Worm (Caenorhabditis elegans): Measurements from ENCODE around the gene cdr-2.

cdr-2 gene

ce11 chrV:12412321-12412720 lies 3.2 kb downstream of the cdr-2 start:
- TF ChIP-seq unc-62 (GFP tag; optimal IDR thresholded peaks at IDR 0.05) (no peak), Y53F4B.3 (GFP tag; IDR thresholded peaks at IDR 0.05) (no peak), efl-1 (GFP tag; optimal IDR thresholded peaks at IDR 0.05) (no peak), sea-2 (GFP tag; IDR thresholded peaks at IDR 0.05) (no peak), madf-3 (GFP tag; IDR thresholded peaks at IDR 0.05) (no peak), repo-1 (tag; optimal IDR thresholded peaks at IDR 0.05) (no peak), egl-44 (GFP tag; IDR thresholded peaks at IDR 0.05) (no peak), ccch-3 (GFP tag; optimal IDR thresholded peaks at IDR 0.05) (no peak), lag-1 (GFP tag; IDR thresholded peaks at IDR 0.05) (no peak)

- TF ChIP-seq ceh-58 (GFP tag; IDR thresholded peaks at IDR 0.05) (no peak), xnd-1 (tag; optimal IDR thresholded peaks at IDR 0.05) (no peak), nhr-80 (tag; optimal IDR thresholded peaks at IDR 0.05) (no peak), B0035.1 (tag; optimal IDR thresholded peaks at IDR 0.05) (no peak), F57C9.4 (tag; optimal IDR thresholded peaks at IDR 0.05) (no peak), attf-5 (GFP tag; optimal IDR thresholded peaks at IDR 0.05) (no peak), nhr-179 (tag; optimal IDR thresholded peaks at IDR 0.05) (no peak), ceh-79 (tag; optimal IDR thresholded peaks at IDR 0.05) (no peak), pbrm-1 (GFP tag; IDR thresholded peaks at IDR 0.05) (no peak), ztf-25 (GFP tag; IDR thresholded peaks at IDR 0.05) (no peak), aptf-2 (GFP tag; conservative IDR thresholded peaks at IDR 0.05) (no peak), B0336.3 (GFP tag; IDR thresholded peaks at IDR 0.05) (no peak), F23B12.7 (tag; optimal IDR thresholded peaks at IDR 0.05; ENCODE audit: insufficient read depth) (no peak), repo-1 (tag; optimal IDR thresholded peaks at IDR 0.05) (no peak), lag-1 (GFP tag; IDR thresholded peaks at IDR 0.05) (no peak), him-1 (tag; optimal IDR thresholded peaks at IDR 0.05) (no peak), ceh-100 (GFP tag; IDR thresholded peaks at IDR 0.05) (no peak), attf-6 (GFP tag; IDR thresholded peaks at IDR 0.05) (no peak)
Observed at ce11 chrV:12411909-12412308, 3.6 kb downstream of the cdr-2 start, which contains the start of gene cdr-7. cdr-7 (minus strand) TSS chrV:12412113.

- TF ChIP-seq K12H6.12 (tag; optimal IDR thresholded peaks at IDR 0.05) (no peak), attf-5 (GFP tag; optimal IDR thresholded peaks at IDR 0.05) (no peak), snpc-1.1 (tag; optimal IDR thresholded peaks at IDR 0.05; ENCODE audit: insufficient read depth) (no peak), ztf-18 (tag; optimal IDR thresholded peaks at IDR 0.05) (no peak), nhr-80 (tag; optimal IDR thresholded peaks at IDR 0.05) (no peak), ccch-3 (GFP tag; optimal IDR thresholded peaks at IDR 0.05) (no peak), ceh-40 (GFP tag; IDR thresholded peaks at IDR 0.05) (no peak), aptf-2 (GFP tag; conservative IDR thresholded peaks at IDR 0.05) (no peak), nfya-1 (tag; optimal IDR thresholded peaks at IDR 0.05; ENCODE audit: borderline replicate concordance, insufficient read depth) (no peak), ztf-28 (GFP tag; IDR thresholded peaks at IDR 0.05) (no peak), madf-3 (GFP tag; IDR thresholded peaks at IDR 0.05) (no peak), F37B4.10 (GFP tag; IDR thresholded peaks at IDR 0.05) (no peak)
Observed at ce11 chrV:12410416-12411001, 5.0 kb downstream of the cdr-2 start, which contains the start of gene hrg-2. hrg-2 (minus strand) TSS chrV:12410513.

- no peak for TF ChIP-seq F57A8.1 (GFP tag; optimal IDR thresholded peaks at IDR 0.05)
- TF ChIP-seq Y67H2A.10 (GFP tag; conservative IDR thresholded peaks at IDR 0.05), result no peak
- TF ChIP-seq hmg-1.2 (GFP tag; IDR thresholded peaks at IDR 0.05), result peak; percentile 39; the same call in 1 of the 2 replicates
- TF ChIP-seq hrde-1 (tag; optimal IDR thresholded peaks at IDR 0.05; ENCODE audit: borderline replicate concordance), result no peak
- TF ChIP-seq B0035.1 (tag; optimal IDR thresholded peaks at IDR 0.05), result no peak
- no peak for TF ChIP-seq C17E4.6 (GFP tag; IDR thresholded peaks at IDR 0.05)
- no peak for TF ChIP-seq F10E7.11 (tag; optimal IDR thresholded peaks at IDR 0.05)
- no peak for TF ChIP-seq ztf-26 (tag; optimal IDR thresholded peaks at IDR 0.05)
- TF ChIP-seq efl-1 (GFP tag; optimal IDR thresholded peaks at IDR 0.05), result no peak
- TF ChIP-seq madf-8 (GFP tag; conservative IDR thresholded peaks at IDR 0.05), result no peak
- TF ChIP-seq fkh-3 (tag; optimal IDR thresholded peaks at IDR 0.05), result no peak
- peak; percentile 6 for TF ChIP-seq nhr-80 (tag; optimal IDR thresholded peaks at IDR 0.05)
- no peak for TF ChIP-seq ztf-18 (tag; optimal IDR thresholded peaks at IDR 0.05)
- no peak for TF ChIP-seq lir-1 (GFP tag; conservative IDR thresholded peaks at IDR 0.05)
- TF ChIP-seq ztf-22 (GFP tag; optimal IDR thresholded peaks at IDR 0.05), result no peak
- no peak for TF ChIP-seq egrh-3 (GFP tag; IDR thresholded peaks at IDR 0.05)
- no peak for TF ChIP-seq pbrm-1 (GFP tag; IDR thresholded peaks at IDR 0.05)
Observed at ce11 chrV:12408996-12409395, 6.5 kb downstream of the cdr-2 start.
